Worm (Caenorhabditis elegans) whole organism, L4 larva: Measurements from ENCODE around the gene glt-5.

Experiments used
- F10B5.3 ChIP-seq: sonication (generic microtip); optimal IDR thresholded peaks from 2 replicates; lab custom pipeline; 2016; ENCODE audit warnings: mild to moderate bottlenecking, missing genetic modification characterization, missing compliant biosample characterization
- F44E2.7 ChIP-seq: fragments of 200-800 bp; sonication (Bioruptor generic); IDR thresholded peaks from 2 replicates; pipeline ENCODE4 v2.1.2; 2022; ENCODE audit warnings: missing genetic modification characterization, missing compliant biosample characterization
- T26A8.4 ChIP-seq: fragments of 200-800 bp; sonication (Bioruptor generic); IDR thresholded peaks from 2 replicates; pipeline ENCODE4 v1.3.6; 2022; ENCODE audit warnings: missing genetic modification characterization, missing compliant biosample characterization
- Y75B8A.6 ChIP-seq: fragments of 200-800 bp; sonication (Bioruptor generic); IDR thresholded peaks from 2 replicates; pipeline ENCODE4 v1.3.6; 2022; ENCODE audit warnings: missing genetic modification reagents, missing genetic modification characterization, missing compliant biosample characterization
- aha-1 ChIP-seq: fragments of 150-350 bp; peaks from one replicate; lab custom pipeline; 2014; ENCODE audit warnings: missing biosample characterization, missing genetic modification characterization
- ama-1 ChIP-seq: fragments of 150-350 bp; optimal IDR thresholded peaks from 2 replicates; lab custom pipeline; 2014; ENCODE audit warnings: inconsistent platforms, mixed read lengths
- attf-4 ChIP-seq: sonication (generic microtip); optimal IDR thresholded peaks from 3 replicates; lab custom pipeline; 2017; ENCODE audit warnings: missing biosample characterization, missing genetic modification characterization
- ceh-28 ChIP-seq: fragments of 150-350 bp; optimal IDR thresholded peaks from 2 replicates; lab custom pipeline; 2014; ENCODE audit warnings: missing biosample characterization, missing genetic modification reagents, missing genetic modification characterization
- ceh-62 ChIP-seq: sonication (generic microtip); optimal IDR thresholded peaks from 2 replicates; lab custom pipeline; 2017; ENCODE audit warnings: missing biosample characterization, missing genetic modification characterization
- ceh-82 ChIP-seq: sonication (generic microtip); optimal IDR thresholded peaks from 2 replicates; lab custom pipeline; 2017; ENCODE audit warnings: missing biosample characterization, missing genetic modification characterization
- cey-2 ChIP-seq: sonication (generic microtip); optimal IDR thresholded peaks from 3 replicates; lab custom pipeline; 2017; ENCODE audit warnings: missing genetic modification characterization, mild to moderate bottlenecking, missing compliant biosample characterization, antibody characterized with exemption, borderline replicate concordance; ENCODE audit not compliant: insufficient read depth
- ctbp-1 ChIP-seq: fragments of 200-800 bp; sonication (Bioruptor generic); IDR thresholded peaks from 2 replicates; pipeline ENCODE4 v1.3.6; 2022; ENCODE audit warnings: missing genetic modification reagents, missing genetic modification characterization, missing compliant biosample characterization
- daf-16 ChIP-seq, 3 experiments: sonication (generic microtip); optimal IDR thresholded peaks; 2 replicates each; lab custom pipeline; 2016 to 2017; ENCODE audit warnings: missing genetic modification characterization in 3 of 3, missing genetic modification reagents in 3 of 3, mild to moderate bottlenecking in 2 of 3, missing compliant biosample characterization in 2 of 3, missing biosample characterization in 1 of 3, moderate library complexity in 1 of 3
- daf-8 ChIP-seq: fragments of 200-800 bp; sonication (Bioruptor generic); IDR thresholded peaks from 2 replicates; pipeline ENCODE4 v1.3.6; 2022; ENCODE audit warnings: missing genetic modification characterization, missing compliant biosample characterization
- dmd-6 ChIP-seq: fragments of 200-800 bp; sonication (Bioruptor generic); IDR thresholded peaks from 2 replicates; pipeline ENCODE4 v1.3.6; 2022; ENCODE audit warnings: missing genetic modification reagents, missing genetic modification characterization, missing compliant biosample characterization
- dmd-8 ChIP-seq: fragments of 200-800 bp; sonication (Bioruptor generic); IDR thresholded peaks from 2 replicates; pipeline ENCODE4 v1.3.6; 2022; ENCODE audit warnings: missing genetic modification characterization, missing compliant biosample characterization
- duxl-1 ChIP-seq: sonication (generic microtip); optimal IDR thresholded peaks from 2 replicates; lab custom pipeline; 2016; ENCODE audit warnings: mild to moderate bottlenecking, missing genetic modification characterization, moderate library complexity, missing compliant biosample characterization; ENCODE audit not compliant: poor library complexity
- dve-1 ChIP-seq: sonication (generic microtip); optimal IDR thresholded peaks from 2 replicates; lab custom pipeline; 2017; ENCODE audit warnings: antibody characterized with exemption, mild to moderate bottlenecking, missing genetic modification characterization, missing compliant biosample characterization; ENCODE audit not compliant: insufficient read depth
- egl-27 ChIP-seq: sonication (generic microtip); optimal IDR thresholded peaks from 3 replicates; lab custom pipeline; 2017; ENCODE audit warnings: missing biosample characterization, missing genetic modification reagents, missing genetic modification characterization
- egl-43 ChIP-seq: fragments of 200-800 bp; sonication (Bioruptor generic); IDR thresholded peaks from 2 replicates; pipeline ENCODE4 v1.3.6; 2022; ENCODE audit warnings: missing genetic modification reagents, missing genetic modification characterization, missing compliant biosample characterization
- fkh-10 ChIP-seq: fragments of 150-350 bp; optimal IDR thresholded peaks from 2 replicates; lab custom pipeline; 2014; ENCODE audit warnings: missing biosample characterization, missing genetic modification reagents, missing genetic modification characterization
- hif-1 ChIP-seq, 2 experiments: sonication (generic microtip); optimal IDR thresholded peaks; 2 replicates each; lab custom pipeline; 2016 to 2017; ENCODE audit warnings: missing compliant biosample characterization in 2 of 2, missing genetic modification characterization in 2 of 2, missing genetic modification reagents in 2 of 2, missing genotype in 2 of 2, mild to moderate bottlenecking in 1 of 2
- hlh-11 ChIP-seq: fragments of 200-800 bp; sonication (Bioruptor generic); optimal IDR thresholded peaks from 2 replicates; lab custom pipeline; 2018; ENCODE audit warnings: mild to moderate bottlenecking, missing genetic modification characterization, missing compliant biosample characterization
- hlh-30 ChIP-seq: sonication (generic microtip); optimal IDR thresholded peaks from 2 replicates; lab custom pipeline; 2017; ENCODE audit warnings: antibody characterized with exemption, mild to moderate bottlenecking, missing genetic modification characterization, missing compliant biosample characterization; ENCODE audit not compliant: insufficient read depth
- hmg-1.1 ChIP-seq: fragments of 200-800 bp; sonication (Bioruptor generic); IDR thresholded peaks from 2 replicates; pipeline ENCODE4 v1.3.6; 2022; ENCODE audit warnings: missing genetic modification reagents, missing genetic modification characterization, missing compliant biosample characterization
- lin-15B ChIP-seq: fragments of 150-350 bp; sonication (generic microtip); optimal IDR thresholded peaks from 3 replicates; lab custom pipeline; 2014; ENCODE audit warnings: missing biosample characterization, missing genetic modification characterization
- lin-29 ChIP-seq: fragments of 200-800 bp; sonication (Bioruptor generic); IDR thresholded peaks from 2 replicates; pipeline ENCODE4 v1.3.6; 2022; ENCODE audit warnings: missing genetic modification reagents, missing genetic modification characterization, missing compliant biosample characterization
- lsy-2 ChIP-seq, 2 experiments: fragments of 150-350 bp in 1 of 2; sonication (generic microtip) in 1 of 2; optimal IDR thresholded peaks; 2 replicates each; lab custom pipeline; 2014 to 2017; ENCODE audit warnings: missing biosample characterization in 2 of 2, missing genetic modification characterization in 2 of 2
- madf-5 ChIP-seq, 2 experiments: fragments of 200-800 bp; sonication (Bioruptor generic); IDR thresholded peaks; 2 replicates each; pipeline ENCODE4 v1.3.6; 2022; ENCODE audit warnings: missing compliant biosample characterization in 2 of 2, missing genetic modification characterization in 2 of 2
- mdl-1 ChIP-seq, 2 experiments: fragments of 150-350 bp in 1 of 2; sonication (generic microtip) in 1 of 2; optimal IDR thresholded peaks; 2 replicates each; lab custom pipeline; 2014 to 2017; ENCODE audit warnings: missing biosample characterization in 2 of 2, missing genetic modification characterization in 2 of 2
- mxl-3 ChIP-seq: fragments of 200-800 bp; sonication (Bioruptor generic); optimal IDR thresholded peaks from 2 replicates; lab custom pipeline; 2018; ENCODE audit warnings: mild to moderate bottlenecking, missing genetic modification characterization, missing compliant biosample characterization
- nhr-10 ChIP-seq: fragments of 150-350 bp; optimal IDR thresholded peaks from 2 replicates; lab custom pipeline; 2014; ENCODE audit warnings: missing biosample characterization, missing genetic modification characterization
- nhr-102 ChIP-seq: sonication (generic microtip); optimal IDR thresholded peaks from 2 replicates; lab custom pipeline; 2016; ENCODE audit warnings: mild to moderate bottlenecking, missing genetic modification characterization, moderate library complexity, missing compliant biosample characterization
- nhr-28 ChIP-seq: fragments of 150-350 bp; optimal IDR thresholded peaks from 2 replicates; lab custom pipeline; 2014; ENCODE audit warnings: missing biosample characterization, missing genetic modification characterization
- nhr-41 ChIP-seq: fragments of 200-800 bp; sonication (Bioruptor generic); IDR thresholded peaks from 2 replicates; pipeline ENCODE4 v1.3.6; 2022; ENCODE audit warnings: missing genetic modification reagents, missing genetic modification characterization, missing compliant biosample characterization
- nhr-42 ChIP-seq: fragments of 200-800 bp; sonication (Bioruptor generic); IDR thresholded peaks from 2 replicates; pipeline ENCODE4 v1.3.6; 2022; ENCODE audit warnings: missing genetic modification characterization, missing compliant biosample characterization
- nhr-6 ChIP-seq: fragments of 150-350 bp; optimal IDR thresholded peaks from 2 replicates; lab custom pipeline; 2014; ENCODE audit warnings: missing biosample characterization, missing genetic modification characterization
- nhr-77 ChIP-seq: fragments of 150-350 bp; optimal IDR thresholded peaks from 2 replicates; lab custom pipeline; 2014; ENCODE audit warnings: missing biosample characterization, missing genetic modification characterization
- pqm-1 ChIP-seq: sonication (generic microtip); optimal IDR thresholded peaks from 2 replicates; lab custom pipeline; 2017; ENCODE audit warnings: missing biosample characterization, missing genetic modification characterization
- rbr-2 ChIP-seq: sonication (generic microtip); optimal IDR thresholded peaks from 2 replicates; lab custom pipeline; 2016; ENCODE audit warnings: missing genotype, missing genetic modification characterization, missing compliant biosample characterization
- skn-1 ChIP-seq: fragments of 150-350 bp; optimal IDR thresholded peaks from 2 replicates; lab custom pipeline; 2014; ENCODE audit warnings: missing biosample characterization, missing genetic modification characterization
- snpc-1.2 ChIP-seq: fragments of 200-800 bp; sonication (Bioruptor generic); IDR thresholded peaks from 2 replicates; pipeline ENCODE4 v1.3.6; 2022; ENCODE audit warnings: missing genetic modification reagents, missing genetic modification characterization, missing compliant biosample characterization
- spr-1 ChIP-seq: sonication (generic microtip); optimal IDR thresholded peaks from 2 replicates; lab custom pipeline; 2016; ENCODE audit warnings: mild to moderate bottlenecking, missing genetic modification characterization, missing compliant biosample characterization
- tra-1 ChIP-seq: fragments of 200-800 bp; sonication (Bioruptor generic); IDR thresholded peaks from 2 replicates; pipeline ENCODE4 v1.3.6; 2022; ENCODE audit warnings: missing genetic modification reagents, missing genetic modification characterization, missing compliant biosample characterization
- unc-130 ChIP-seq: sonication (generic microtip); optimal IDR thresholded peaks from 2 replicates; lab custom pipeline; 2016; ENCODE audit warnings: missing genetic modification reagents, missing genetic modification characterization, missing compliant biosample characterization
- unc-39 ChIP-seq: sonication (generic microtip); optimal IDR thresholded peaks from 2 replicates; lab custom pipeline; 2017; ENCODE audit warnings: missing biosample characterization, missing genetic modification characterization
- unc-62 ChIP-seq, 3 experiments: fragments of 150-350 bp in 1 of 3; sonication (generic microtip); optimal IDR thresholded peaks in 2 of 3; peaks in 1 of 3; 1 replicate in 1 of 3; 2 replicates in 2 of 3; lab custom pipeline; 2014 to 2017; ENCODE audit warnings: missing biosample characterization in 3 of 3, missing genetic modification characterization in 3 of 3, missing genetic modification reagents in 3 of 3, missing genotype in 1 of 3
- ztf-7 ChIP-seq: fragments of 150-350 bp; optimal IDR thresholded peaks from 2 replicates; lab custom pipeline; 2014; ENCODE audit warnings: missing biosample characterization, missing genetic modification characterization

The glt-5 gene

ce11 chrII:9740552-9740951 is 31.9 kb upstream of the glt-5 start:
- TF ChIP-seq F10B5.3 (tag; lab: Kevin White, UChicago) (no peak), unc-62 (GFP tag; optimal IDR thresholded peaks at IDR 0.05 in 1 of 2; lab: Kevin White, UChicago) (no peak), unc-62 (tag; optimal IDR thresholded peaks at IDR 0.05; lab: Kevin White, UChicago) (no peak), dmd-6 (GFP tag; lab: Robert Waterston, UW) (peak; percentile 73), dmd-8 (GFP tag; lab: Robert Waterston, UW) (no peak), hlh-11 (tag; lab: Kevin White, UChicago) (peak; percentile 80), nhr-28 (tag; lab: Kevin White, UChicago) (peak; percentile 60), daf-8 (GFP tag; lab: Robert Waterston, UW) (no peak), ctbp-1 (GFP tag; lab: Robert Waterston, UW) (no peak), skn-1 (tag; lab: Kevin White, UChicago) (no peak), F44E2.7 (GFP tag; lab: Robert Waterston, UW) (no peak), ama-1 (lab: Kevin White, UChicago) (no peak), ztf-7 (tag; lab: Kevin White, UChicago) (no peak), hmg-1.1 (GFP tag; lab: Robert Waterston, UW) (0 out of 2 replicates have a peak, but pooled peaks have one; percentile 21), lin-15B (tag; lab: Kevin White, UChicago) (no peak), nhr-42 (GFP tag; lab: Robert Waterston, UW) (no peak), ceh-62 (tag; lab: Kevin White, UChicago) (no peak), mdl-1 (tag; optimal IDR thresholded peaks at IDR 0.05; lab: Kevin White, UChicago) (peak in 1 of 2 experiments; percentile 46), hlh-30 (peak; percentile 14), rbr-2 (tag; lab: Kevin White, UChicago) (no peak), spr-1 (tag; lab: Kevin White, UChicago) (no peak), ceh-28 (tag; lab: Kevin White, UChicago) (no peak), nhr-41 (no peak), unc-130 (GFP tag; lab: Kevin White, UChicago) (no peak), dve-1 (tag; lab: Kevin White, UChicago) (peak; percentile 88), fkh-10 (no peak), madf-5 (GFP tag; IDR thresholded peaks at IDR 0.05; lab: Robert Waterston, UW) (no peak), nhr-10 (tag; lab: Kevin White, UChicago) (peak; percentile 52), aha-1 (peak; percentile 68), ceh-82 (no peak), mxl-3 (GFP tag; lab: Kevin White, UChicago) (peak; percentile 22), nhr-6 (tag; lab: Kevin White, UChicago) (no peak), lsy-2 (tag; optimal IDR thresholded peaks at IDR 0.05; lab: Kevin White, UChicago) (peak in 1 of 2 experiments; percentile 81), unc-39 (no peak), Y75B8A.6 (GFP tag; lab: Robert Waterston, UW) (no peak), T26A8.4 (no peak), egl-27 (no peak), pqm-1 (tag; lab: Kevin White, UChicago) (peak; percentile 90), attf-4 (no peak), lin-29 (GFP tag; lab: Robert Waterston, UW) (no peak), duxl-1 (no peak), nhr-77 (tag; lab: Kevin White, UChicago) (peak; percentile 39), nhr-102 (tag; lab: Kevin White, UChicago) (peak; percentile 29), hif-1 (tag; optimal IDR thresholded peaks at IDR 0.05; lab: Kevin White, UChicago) (no peak), cey-2 (no peak), snpc-1.2 (GFP tag; lab: Robert Waterston, UW) (no peak), daf-16 (GFP tag; optimal IDR thresholded peaks at IDR 0.05; lab: Kevin White, UChicago) (peak in 1 of 2 experiments; percentile 24), daf-16 (tag; optimal IDR thresholded peaks at IDR 0.05; lab: Kevin White, UChicago) (peak; percentile 87), egl-43 (GFP tag; lab: Robert Waterston, UW) (no peak), tra-1 (0 out of 2 replicates have a peak, but pooled peaks have one; percentile 48)
